Fruit fly (Drosophila melanogaster): Measurements from ENCODE around the gene CG43169.
A peak's percentile ranks its signal among the peaks of the same experiment; 100 is the strongest.

dm6 chr3L:8920710-8921109 lies 32.3 kb upstream of the CG43169 start:
- TF ChIP-seq Sox102F (GFP tag; optimal IDR thresholded peaks at IDR 0.05), result no peak
- TF ChIP-seq CG8319 (GFP tag; optimal IDR thresholded peaks at IDR 0.05), result no peak
- peak; percentile 90 for TF ChIP-seq CG6163 (GFP tag; IDR thresholded peaks at IDR 0.05)
- TF ChIP-seq Smox (GFP tag; optimal IDR thresholded peaks at IDR 0.05), result no peak
- peak; percentile 90 for TF ChIP-seq CG6276 (GFP tag; optimal IDR thresholded peaks at IDR 0.05)
- TF ChIP-seq CG6792 (GFP tag; optimal IDR thresholded peaks at IDR 0.05), result peak; percentile 36
- TF ChIP-seq ss (GFP tag; optimal IDR thresholded peaks at IDR 0.05), result peak in 1 of 2 experiments; percentile 37
- peak; percentile 53 for TF ChIP-seq Hr38 (GFP tag; optimal IDR thresholded peaks at IDR 0.05)
- peak; percentile 72 for TF ChIP-seq pdm3 (GFP tag; optimal IDR thresholded peaks at IDR 0.05)
